Worm (Caenorhabditis elegans): Measurements from ENCODE around the gene clec-260.

ce11 chrV:19999789-20000188, 13.7 kb upstream of the clec-260 start:
- TF ChIP-seq lin-11 (tag; optimal IDR thresholded peaks at IDR 0.05), result no peak
- no peak for TF ChIP-seq pax-1 (tag; optimal IDR thresholded peaks at IDR 0.05)
- no peak for TF ChIP-seq nfya-1 (tag; optimal IDR thresholded peaks at IDR 0.05)
- no peak for TF ChIP-seq ztf-16 (tag; optimal IDR thresholded peaks at IDR 0.05)
- TF ChIP-seq tbx-2 (tag; optimal IDR thresholded peaks at IDR 0.05), result no peak
- TF ChIP-seq dve-1 (tag; optimal IDR thresholded peaks at IDR 0.05), result no peak
- TF ChIP-seq hlh-6 (tag; optimal IDR thresholded peaks at IDR 0.05), result no peak
